Worm (Caenorhabditis elegans): ENCODE measurements around the gene lgc-41.

- TF ChIP-seq pes-1 (GFP tag; IDR thresholded peaks at IDR 0.05) (no peak), flt-1 (GFP tag; IDR thresholded peaks at IDR 0.05) (no peak), ceh-13 (GFP tag; optimal IDR thresholded peaks at IDR 0.05) (no peak), hnd-1 (tag; optimal IDR thresholded peaks at IDR 0.05) (no peak), B0310.2 (tag; optimal IDR thresholded peaks at IDR 0.05) (no peak), ama-1 (optimal IDR thresholded peaks at IDR 0.05) (no peak), aly-1 (tag; optimal IDR thresholded peaks at IDR 0.05) (no peak)
These were observed 20.2 kb upstream of the lgc-41 start for ce11 chrX:10433863-10434262.

Measured in whole organism, early embryonic.